Fruit fly (Drosophila melanogaster) Kc167 (cell line): ENCODE data around the gene Pdf.

Experiments used
- Myc ChIP-seq: fragments of >200 bp; optimal IDR thresholded peaks from 2 replicates; lab custom pipeline; 2017; ENCODE audit warnings: missing external identifiers
- h ChIP-seq: fragments of >200 bp; optimal IDR thresholded peaks from 3 replicates; lab custom pipeline; 2018; ENCODE audit warnings: missing external identifiers

DNA sequence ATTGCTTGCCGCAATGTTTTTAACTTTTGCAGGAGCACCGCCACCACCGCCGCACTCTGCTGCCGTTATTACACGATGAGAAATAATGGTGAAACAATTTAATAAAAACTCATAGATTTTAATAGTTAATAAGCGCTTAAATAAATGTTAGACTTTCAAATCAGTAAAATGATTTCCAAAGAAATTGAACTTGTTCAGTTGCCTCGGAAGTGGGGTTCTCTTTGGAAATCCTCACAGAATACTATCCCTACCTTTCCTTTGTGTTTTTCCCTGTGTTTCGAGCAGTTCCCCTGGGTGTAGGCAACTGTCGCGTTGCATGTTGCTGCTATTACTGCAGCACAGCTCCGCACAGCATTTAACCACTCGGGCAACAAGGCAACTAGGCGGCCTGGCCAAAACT lies 27.7 kb downstream of the Pdf start:
- TF ChIP-seq h (lab: Kevin White, UChicago), result no peak
- TF ChIP-seq Myc (lab: Kevin White, UChicago), result no peak
